Fruit fly (Drosophila melanogaster) whole organism, embryonic: ENCODE data around the gene Or7a.

ENCODE experiments used
- Antp ChIP-seq: fragments of 200-800 bp; sonication (Bioruptor generic); optimal IDR thresholded peaks from 3 replicates; lab custom pipeline; 2016; ENCODE audit warnings: missing biosample characterization, missing genetic modification characterization
- Blimp-1 ChIP-seq: fragments of 200-800 bp; sonication (Bioruptor generic); optimal IDR thresholded peaks from 3 replicates; lab custom pipeline; 2018; ENCODE audit warnings: missing biosample characterization, missing genetic modification characterization, mild to moderate bottlenecking, moderate library complexity, missing genetic modification reagents
- CG10209 ChIP-seq: fragments of 200-800 bp; sonication (Bioruptor generic); optimal IDR thresholded peaks from 3 replicates; lab custom pipeline; 2017; ENCODE audit warnings: missing biosample characterization, mild to moderate bottlenecking, missing genetic modification characterization, missing genetic modification reagents
- CG10267 ChIP-seq: fragments of 200-800 bp; sonication (Bioruptor generic); optimal IDR thresholded peaks from 2 replicates; lab custom pipeline; 2018; ENCODE audit warnings: missing biosample characterization, mild to moderate bottlenecking, missing genetic modification characterization, moderate library complexity
- CG10565 ChIP-seq: fragments of 200-800 bp; sonication (Bioruptor generic); optimal IDR thresholded peaks from 3 replicates; lab custom pipeline; 2016; ENCODE audit warnings: missing biosample characterization, mild to moderate bottlenecking, missing genetic modification characterization
- CG10959 ChIP-seq: fragments of 200-800 bp; sonication (Bioruptor generic); IDR thresholded peaks from 2 replicates; pipeline ENCODE4 v1.3.6; 2022; ENCODE audit warnings: missing biosample characterization, missing genetic modification characterization
- CG10979 ChIP-seq: fragments of 200-800 bp; sonication (Bioruptor generic); optimal IDR thresholded peaks from 2 replicates; lab custom pipeline; 2018; ENCODE audit warnings: missing biosample characterization, mild to moderate bottlenecking, missing genetic modification characterization, moderate library complexity
- CG12071 ChIP-seq: fragments of 200-800 bp; sonication (Bioruptor generic); optimal IDR thresholded peaks from 3 replicates; lab custom pipeline; 2018; ENCODE audit warnings: missing biosample characterization, mild to moderate bottlenecking, missing genetic modification characterization
- CG12236 ChIP-seq: fragments of 200-800 bp; sonication (Bioruptor generic); optimal IDR thresholded peaks from 2 replicates; lab custom pipeline; 2016; ENCODE audit warnings: missing biosample characterization, missing genetic modification characterization
- CG12942 ChIP-seq: fragments of 200-800 bp; sonication (Bioruptor generic); optimal IDR thresholded peaks from 3 replicates; lab custom pipeline; 2016; ENCODE audit warnings: missing biosample characterization, missing genetic modification characterization
- CG13287 ChIP-seq: fragments of 200-800 bp; sonication (Bioruptor generic); IDR thresholded peaks from 2 replicates; pipeline ENCODE4 v1.3.6; 2022; ENCODE audit warnings: missing biosample characterization, missing genetic modification characterization; ENCODE audit not compliant: partially characterized antibody
- CG14441 ChIP-seq: fragments of 200-800 bp; sonication (Bioruptor generic); IDR thresholded peaks from 2 replicates; pipeline ENCODE4 v1.3.6; 2022; ENCODE audit warnings: missing biosample characterization, missing genetic modification characterization
- CG14667 ChIP-seq: fragments of 200-800 bp; sonication (Bioruptor generic); IDR thresholded peaks from 2 replicates; pipeline ENCODE4 v1.3.6; 2022; ENCODE audit warnings: missing biosample characterization, missing genetic modification characterization
- CG15601 ChIP-seq: fragments of 200-800 bp; sonication (Bioruptor generic); optimal IDR thresholded peaks from 3 replicates; lab custom pipeline; 2019; ENCODE audit warnings: missing biosample characterization, mild to moderate bottlenecking, missing genetic modification characterization, moderate library complexity
- CG1603 ChIP-seq: fragments of 200-800 bp; sonication (Bioruptor generic); optimal IDR thresholded peaks from 2 replicates; lab custom pipeline; 2019; ENCODE audit warnings: missing biosample characterization, mild to moderate bottlenecking, missing genetic modification characterization, moderate library complexity
- CG16863 ChIP-seq: fragments of 200-800 bp; sonication (Bioruptor generic); optimal IDR thresholded peaks from 3 replicates; lab custom pipeline; 2016; ENCODE audit warnings: missing biosample characterization, missing genetic modification characterization
- CG17829 ChIP-seq: fragments of 200-800 bp; optimal IDR thresholded peaks from 2 replicates; lab custom pipeline; 2019; ENCODE audit warnings: missing biosample characterization, mild to moderate bottlenecking, missing genetic modification characterization, moderate library complexity
- CG17912 ChIP-seq: fragments of 200-800 bp; sonication (Bioruptor generic); optimal IDR thresholded peaks from 2 replicates; lab custom pipeline; 2018; ENCODE audit warnings: missing biosample characterization, mild to moderate bottlenecking, missing genetic modification characterization
- CG18262 ChIP-seq: fragments of 200-800 bp; optimal IDR thresholded peaks from 3 replicates; lab custom pipeline; 2019; ENCODE audit warnings: missing biosample characterization, mild to moderate bottlenecking, missing genetic modification characterization, moderate library complexity
- CG1832 ChIP-seq: fragments of 200-800 bp; sonication (Bioruptor generic); optimal IDR thresholded peaks from 2 replicates; lab custom pipeline; 2017; ENCODE audit warnings: missing biosample characterization, mild to moderate bottlenecking, missing genetic modification characterization, inconsistent platforms
- CG2120 ChIP-seq: fragments of 200-800 bp; sonication (Bioruptor generic); optimal IDR thresholded peaks from 3 replicates; lab custom pipeline; 2016; ENCODE audit warnings: missing biosample characterization, missing genetic modification characterization
- CG2199 ChIP-seq: fragments of 200-800 bp; sonication (Bioruptor generic); IDR thresholded peaks from 3 replicates; pipeline ENCODE4 v1.3.6; 2022; ENCODE audit warnings: missing biosample characterization, missing genetic modification characterization
- CG32532 ChIP-seq: fragments of 200-800 bp; sonication (Bioruptor generic); IDR thresholded peaks from 2 replicates; pipeline ENCODE4 v1.3.6; 2022; ENCODE audit warnings: missing biosample characterization, missing genetic modification characterization
- CG6654 ChIP-seq: fragments of 200-800 bp; sonication (Bioruptor generic); optimal IDR thresholded peaks from 2 replicates; lab custom pipeline; 2017; ENCODE audit warnings: missing biosample characterization, mild to moderate bottlenecking, missing genetic modification characterization
- CG7372 ChIP-seq: fragments of 200-800 bp; sonication (Bioruptor generic); IDR thresholded peaks from 2 replicates; pipeline ENCODE4 v1.3.6; 2022; ENCODE audit warnings: missing biosample characterization, missing genetic modification characterization
- CG7963 ChIP-seq: fragments of 200-800 bp; sonication (Bioruptor generic); IDR thresholded peaks from 3 replicates; pipeline ENCODE4 v1.3.6; 2022; ENCODE audit warnings: missing biosample characterization, missing genetic modification characterization; ENCODE audit not compliant: partially characterized antibody
- CG9215 ChIP-seq: fragments of 200-800 bp; sonication (Bioruptor generic); IDR thresholded peaks from 2 replicates; pipeline ENCODE4 v1.3.6; 2022; ENCODE audit warnings: missing biosample characterization, missing genetic modification characterization
- CG9797 ChIP-seq: fragments of 200-800 bp; sonication (Bioruptor generic); optimal IDR thresholded peaks from 3 replicates; lab custom pipeline; 2018; ENCODE audit warnings: missing biosample characterization, mild to moderate bottlenecking, missing genetic modification characterization
- Dbx ChIP-seq: fragments of 200-800 bp; sonication (Bioruptor generic); IDR thresholded peaks from 3 replicates; pipeline ENCODE4 v1.3.6; 2022; ENCODE audit warnings: missing biosample characterization, missing genetic modification characterization
- Eip74EF ChIP-seq, 2 experiments: fragments of 200-800 bp in 1 of 2; fragments of >200 bp in 1 of 2; sonication (Bioruptor generic) in 1 of 2; optimal IDR thresholded peaks; 2 replicates each; lab custom pipeline; 2017 to 2019; ENCODE audit warnings: missing biosample characterization in 2 of 2, missing genetic modification characterization in 2 of 2, mild to moderate bottlenecking in 1 of 2, moderate library complexity in 1 of 2
- HLH3B ChIP-seq: fragments of 200-800 bp; sonication (Bioruptor generic); IDR thresholded peaks from 2 replicates; pipeline ENCODE4 v1.3.6; 2022; ENCODE audit warnings: missing biosample characterization, missing genetic modification characterization
- HLH54F ChIP-seq: fragments of 200-800 bp; sonication (Bioruptor generic); optimal IDR thresholded peaks from 3 replicates; lab custom pipeline; 2016; ENCODE audit warnings: missing biosample characterization, missing genetic modification characterization
- Hsf ChIP-seq: fragments of 200-800 bp; sonication (Bioruptor generic); optimal IDR thresholded peaks from 3 replicates; lab custom pipeline; 2016; ENCODE audit warnings: missing biosample characterization, missing genetic modification characterization
- Lpt ChIP-seq: fragments of >200 bp; optimal IDR thresholded peaks from 2 replicates; lab custom pipeline; 2018; ENCODE audit warnings: missing biosample characterization, missing genetic modification characterization
- Myb ChIP-seq: fragments of 200-800 bp; sonication (Bioruptor generic); optimal IDR thresholded peaks from 2 replicates; lab custom pipeline; 2016; ENCODE audit warnings: missing biosample characterization, missing genetic modification characterization
- Six4 ChIP-seq: fragments of 200-800 bp; sonication (Bioruptor generic); optimal IDR thresholded peaks from 2 replicates; lab custom pipeline; 2016; ENCODE audit warnings: missing biosample characterization, missing genetic modification characterization
- Taf1 ChIP-seq: fragments of 200-800 bp; sonication (Bioruptor generic); IDR thresholded peaks from 2 replicates; pipeline ENCODE4 v1.3.6; 2022; ENCODE audit warnings: missing biosample characterization, missing genetic modification characterization
- ato ChIP-seq: fragments of 200-800 bp; sonication (Bioruptor generic); IDR thresholded peaks from 2 replicates; pipeline ENCODE4 v1.3.6; 2022; ENCODE audit warnings: missing biosample characterization, missing genetic modification characterization; ENCODE audit not compliant: partially characterized antibody
- danr ChIP-seq: fragments of 200-800 bp; sonication (Bioruptor generic); IDR thresholded peaks from 2 replicates; pipeline ENCODE4 v1.3.6; 2022; ENCODE audit warnings: missing biosample characterization, missing genetic modification characterization
- ems ChIP-seq: fragments of 200-800 bp; sonication (Bioruptor generic); optimal IDR thresholded peaks from 3 replicates; lab custom pipeline; 2016; ENCODE audit warnings: missing biosample characterization, missing genetic modification characterization
- gfzf ChIP-seq: fragments of 200-800 bp; sonication (Bioruptor generic); optimal IDR thresholded peaks from 2 replicates; lab custom pipeline; 2016; ENCODE audit warnings: missing biosample characterization, mild to moderate bottlenecking, missing genetic modification characterization, moderate library complexity
- hth ChIP-seq: fragments of >200 bp; optimal IDR thresholded peaks from 2 replicates; lab custom pipeline; 2017; ENCODE audit warnings: inconsistent platforms
- pb ChIP-seq: fragments of 200-800 bp; sonication (Bioruptor generic); optimal IDR thresholded peaks from 3 replicates; lab custom pipeline; 2016; ENCODE audit warnings: missing biosample characterization, missing genetic modification characterization
- sc ChIP-seq, 3 experiments: fragments of >200 bp in 2 of 3; fragments of 200-800 bp in 1 of 3; sonication (Bioruptor generic) in 1 of 3; optimal IDR thresholded peaks; 2 replicates in 2 of 3; 3 replicates in 1 of 3; lab custom pipeline; 2017; ENCODE audit warnings: mild to moderate bottlenecking in 1 of 3, missing biosample characterization in 1 of 3, missing genetic modification characterization in 1 of 3, missing genetic modification reagents in 1 of 3
- stc ChIP-seq: fragments of 200-800 bp; sonication (Bioruptor generic); IDR thresholded peaks from 2 replicates; pipeline ENCODE4 v1.3.6; 2022; ENCODE audit warnings: missing biosample characterization, missing genetic modification characterization
- stwl ChIP-seq: fragments of 200-800 bp; sonication (Bioruptor generic); optimal IDR thresholded peaks from 3 replicates; lab custom pipeline; 2018; ENCODE audit warnings: missing biosample characterization, mild to moderate bottlenecking, missing genetic modification characterization, moderate library complexity
- tx ChIP-seq: fragments of 200-800 bp; sonication (Bioruptor generic); optimal IDR thresholded peaks from 2 replicates; lab custom pipeline; 2016; ENCODE audit warnings: missing biosample characterization, missing genetic modification characterization
- usp ChIP-seq: fragments of >200 bp; optimal IDR thresholded peaks from 2 replicates; lab custom pipeline; 2017; ENCODE audit warnings: missing biosample characterization, missing genetic modification characterization
- vnd ChIP-seq: fragments of 200-800 bp; sonication (Bioruptor generic); IDR thresholded peaks from 3 replicates; pipeline ENCODE4 v1.3.6; 2022; ENCODE audit warnings: missing biosample characterization, missing genetic modification characterization; ENCODE audit not compliant: partially characterized antibody
- wek ChIP-seq: fragments of 200-800 bp; sonication (Bioruptor generic); optimal IDR thresholded peaks from 3 replicates; lab custom pipeline; 2018; ENCODE audit warnings: missing biosample characterization, mild to moderate bottlenecking, missing genetic modification characterization, moderate library complexity

Or7a gene

dm6 chrX:8122834-8123233, 42.7 kb downstream of the Or7a start (continued):
- TF ChIP-seq CG7963 (GFP tag; lab: Robert Waterston, UW) (no peak), Taf1 (no peak), HLH3B (GFP tag; lab: Robert Waterston, UW) (no peak), CG12236 (no peak), Antp (GFP tag; lab: Kevin White, UChicago) (no peak), ato (GFP tag; lab: Robert Waterston, UW) (no peak), CG17829 (peak; percentile 34), CG9215 (GFP tag; lab: Robert Waterston, UW) (no peak), CG16863 (GFP tag; lab: Kevin White, UChicago) (peak; percentile 5), usp (no peak), Lpt (GFP tag; lab: Kevin White, UChicago) (no peak), CG13287 (GFP tag; lab: Robert Waterston, UW) (no peak)

dm6 chrX:8120939-8121338, 44.6 kb downstream of the Or7a start, which contains the start of gene CG2260:
Gene CG2260 (minus strand): TSS chrX:8121147.
- no peak for TF ChIP-seq CG18262 (tag; lab: Kevin White, UChicago)
- peak; percentile 74 for TF ChIP-seq CG9797 (GFP tag; lab: Kevin White, UChicago)
- peak; percentile 78 for TF ChIP-seq gfzf (GFP tag; lab: Kevin White, UChicago)
- TF ChIP-seq CG1832 (GFP tag; lab: Kevin White, UChicago) = no peak
- TF ChIP-seq Blimp-1 (GFP tag; lab: Kevin White, UChicago) = no peak
- no peak for TF ChIP-seq CG10209 (GFP tag; lab: Kevin White, UChicago)
- no peak for TF ChIP-seq CG7372
- TF ChIP-seq stc (GFP tag; lab: Robert Waterston, UW) = no peak
- TF ChIP-seq Dbx (GFP tag; lab: Robert Waterston, UW) = no peak
- no peak for TF ChIP-seq Eip74EF (GFP tag; optimal IDR thresholded peaks at IDR 0.05; lab: Kevin White, UChicago)
- TF ChIP-seq ato (GFP tag; lab: Robert Waterston, UW) = no peak
- TF ChIP-seq wek (GFP tag; lab: Kevin White, UChicago) = no peak
- TF ChIP-seq Myb (GFP tag; lab: Kevin White, UChicago) = peak; percentile 19
- TF ChIP-seq CG10267 (tag; lab: Kevin White, UChicago) = peak; percentile 13
- TF ChIP-seq Hsf (GFP tag; lab: Kevin White, UChicago) = no peak
- TF ChIP-seq CG15601 = no peak
- no peak for TF ChIP-seq CG12942 (GFP tag; lab: Kevin White, UChicago)
- peak; percentile 27; the same call in 1 of the 2 replicates for TF ChIP-seq CG13287 (GFP tag; lab: Robert Waterston, UW)
- no peak for TF ChIP-seq HLH54F (GFP tag; lab: Kevin White, UChicago)
- TF ChIP-seq CG14441 (GFP tag; lab: Robert Waterston, UW) = no peak
- TF ChIP-seq CG10565 (GFP tag; lab: Kevin White, UChicago) = no peak
- TF ChIP-seq danr (GFP tag; lab: Robert Waterston, UW) = no peak
- TF ChIP-seq hth = no peak
- TF ChIP-seq CG6654 (GFP tag; lab: Kevin White, UChicago) = no peak
- TF ChIP-seq CG2199 (GFP tag; lab: Robert Waterston, UW) = no peak
- TF ChIP-seq CG1603 (tag; lab: Kevin White, UChicago) = peak; percentile 31
- no peak for TF ChIP-seq CG14667
- TF ChIP-seq vnd (GFP tag; lab: Robert Waterston, UW) = no peak
- TF ChIP-seq sc (optimal IDR thresholded peaks at IDR 0.05; lab: Kevin White, UChicago) = no peak
- TF ChIP-seq sc (GFP tag; optimal IDR thresholded peaks at IDR 0.05; lab: Kevin White, UChicago) = no peak
- no peak for TF ChIP-seq CG32532 (GFP tag; lab: Robert Waterston, UW)
- TF ChIP-seq tx (GFP tag; lab: Kevin White, UChicago) = no peak
- no peak for TF ChIP-seq CG10979 (tag; lab: Kevin White, UChicago)
- no peak for TF ChIP-seq pb (GFP tag; lab: Kevin White, UChicago)
- no peak for TF ChIP-seq CG12071 (GFP tag; lab: Kevin White, UChicago)
- TF ChIP-seq ems (GFP tag; lab: Kevin White, UChicago) = no peak
- TF ChIP-seq stwl (tag; lab: Kevin White, UChicago) = peak; percentile 52
- TF ChIP-seq CG17912 (GFP tag; lab: Kevin White, UChicago) = no peak
- TF ChIP-seq CG10959 (GFP tag; lab: Robert Waterston, UW) = no peak
- no peak for TF ChIP-seq Six4 (GFP tag; lab: Kevin White, UChicago)
- no peak for TF ChIP-seq CG2120 (GFP tag; lab: Kevin White, UChicago)
